In the genomic region with DNA sequence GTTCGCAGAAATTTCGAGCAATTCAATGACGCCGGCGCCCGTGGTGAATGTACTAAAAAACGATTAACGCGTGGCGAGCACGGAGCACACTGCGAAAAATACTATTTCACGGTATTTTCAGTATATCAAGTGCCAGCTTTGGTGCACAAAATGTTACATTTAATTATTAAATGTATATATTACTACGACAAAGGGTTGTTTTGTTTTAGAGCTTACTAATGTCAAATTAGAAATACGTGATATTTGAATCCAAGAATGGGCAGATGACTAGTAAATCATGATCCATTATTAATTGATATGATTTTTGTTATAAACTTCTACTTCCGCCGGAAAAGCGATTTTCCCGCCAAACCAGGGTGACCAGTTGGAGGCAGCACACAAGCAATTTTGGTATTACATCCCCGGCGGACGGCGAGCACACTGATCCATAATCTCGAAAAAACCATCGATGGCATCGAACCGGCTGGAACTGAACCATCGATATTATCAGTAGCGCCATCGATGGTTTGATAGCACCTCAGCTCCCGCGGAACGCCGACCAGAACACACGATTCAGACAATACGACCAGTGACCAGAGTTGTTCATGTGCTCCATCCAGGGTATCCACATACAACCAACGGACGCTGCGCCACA, we compare ENCODE assay signal across 5 fruit fly cellular contexts.
TF ChIP-seq lines count a peak whose summit lies in the region.

A gene (minus strand): TSS at position 51 of the 634 bp plus-strand sequence.
A gene (plus strand): TSS at position 344 of the 634 bp plus-strand sequence.

TF ChIP-seq in whole organism, adult, 20 proteins besides CTCF, POLR2A, EP300 and RAD21 (continued from another document):
- TF ChIP-seq toe (GFP tag; optimal IDR thresholded peaks at IDR 0.05; lab: Kevin White, UChicago) (peak; percentile 36), kay (GFP tag; lab: Kevin White, UChicago; ENCODE audit: borderline replicate concordance) (no peak), ovo (GFP tag; optimal IDR thresholded peaks at IDR 0.05; lab: Kevin White, UChicago) (peak; percentile 52), CG1620 (GFP tag; optimal IDR thresholded peaks at IDR 0.05; lab: Kevin White, UChicago) (peak; percentile 82)
TF ChIP-seq in whole organism, adult: peak in this region for 13.

TF ChIP-seq in whole organism, embryonic, 481 proteins besides CTCF, POLR2A, EP300 and RAD21 (continued from another document and continues in another):
- TF ChIP-seq hth (optimal IDR thresholded peaks at IDR 0.05; lab: Kevin White, UChicago) = no peak
- peak; percentile 42; the same call in 1 of the 2 replicates for TF ChIP-seq ara (GFP tag; IDR thresholded peaks at IDR 0.05; lab: Robert Waterston, UW)
- TF ChIP-seq Dll (GFP tag; IDR thresholded peaks at IDR 0.05; lab: Robert Waterston, UW; ENCODE audit: partially characterized antibody) = peak; percentile 71
- peak; percentile 50 for TF ChIP-seq CG3163 (GFP tag; optimal IDR thresholded peaks at IDR 0.05; lab: Kevin White, UChicago)
- no peak for TF ChIP-seq Xrp1 (GFP tag; IDR thresholded peaks at IDR 0.05; lab: Robert Waterston, UW)
- peak; percentile 48 for TF ChIP-seq Usf (GFP tag; optimal IDR thresholded peaks at IDR 0.05; lab: Kevin White, UChicago)
- peak; percentile 83 for TF ChIP-seq bcd (GFP tag; optimal IDR thresholded peaks at IDR 0.05; lab: Kevin White, UChicago)
- peak; percentile 51 for TF ChIP-seq tio (GFP tag; optimal IDR thresholded peaks at IDR 0.05; lab: Kevin White, UChicago)
- peak; percentile 86 for TF ChIP-seq CG9797 (GFP tag; optimal IDR thresholded peaks at IDR 0.05; lab: Kevin White, UChicago)
- TF ChIP-seq CG8089 (GFP tag; optimal IDR thresholded peaks at IDR 0.05; lab: Kevin White, UChicago) = peak; percentile 19
- TF ChIP-seq CG14710 (tag; optimal IDR thresholded peaks at IDR 0.05; lab: Kevin White, UChicago) = peak; percentile 93
- peak; percentile 43 for TF ChIP-seq cato (GFP tag; optimal IDR thresholded peaks at IDR 0.05; lab: Kevin White, UChicago; ENCODE audit: borderline replicate concordance)
- TF ChIP-seq CG16779 (GFP tag; IDR thresholded peaks at IDR 0.05; lab: Robert Waterston, UW) = no peak
- 0 out of 2 replicates have a peak, but pooled peaks have one; percentile 8 for TF ChIP-seq Drgx (GFP tag; IDR thresholded peaks at IDR 0.05; lab: Robert Waterston, UW)
- TF ChIP-seq Aef1 (GFP tag; IDR thresholded peaks at IDR 0.05; lab: Robert Waterston, UW) = no peak
- peak; percentile 47 for TF ChIP-seq kah (GFP tag; optimal IDR thresholded peaks at IDR 0.05; lab: Kevin White, UChicago)
- peak; percentile 67 for TF ChIP-seq dmrt99B (tag; optimal IDR thresholded peaks at IDR 0.05; lab: Kevin White, UChicago)
- no peak for TF ChIP-seq prd (optimal IDR thresholded peaks at IDR 0.05; lab: Kevin White, UChicago)
- TF ChIP-seq prd (GFP tag; IDR thresholded peaks at IDR 0.05; lab: Robert Waterston, UW) = no peak
- peak; percentile 66 for TF ChIP-seq CG17568 (GFP tag; optimal IDR thresholded peaks at IDR 0.05; lab: Kevin White, UChicago)
- peak; percentile 74 for TF ChIP-seq CG10209 (GFP tag; optimal IDR thresholded peaks at IDR 0.05; lab: Kevin White, UChicago)
- TF ChIP-seq inv (GFP tag; IDR thresholded peaks at IDR 0.05; lab: Robert Waterston, UW; ENCODE audit: partially characterized antibody) = peak; percentile 67
- TF ChIP-seq CG4360 (GFP tag; IDR thresholded peaks at IDR 0.05; lab: Robert Waterston, UW) = 0 out of 2 replicates have a peak, but pooled peaks have one; percentile 8
- TF ChIP-seq exex (tag; optimal IDR thresholded peaks at IDR 0.05; lab: Kevin White, UChicago) = peak; percentile 49
- peak; percentile 65; the same call in 1 of the 2 replicates for TF ChIP-seq stc (GFP tag; IDR thresholded peaks at IDR 0.05; lab: Robert Waterston, UW)
- no peak for TF ChIP-seq Ravus (GFP tag; IDR thresholded peaks at IDR 0.05; lab: Robert Waterston, UW)
- TF ChIP-seq CG31441 (GFP tag; IDR thresholded peaks at IDR 0.05; lab: Robert Waterston, UW) = peak; percentile 76
- peak; percentile 73 for TF ChIP-seq nerfin-1 (tag; optimal IDR thresholded peaks at IDR 0.05; lab: Kevin White, UChicago)

TF ChIP-seq in whole organism, prepupa, 60 proteins besides CTCF, POLR2A, EP300 and RAD21 (continued from another document and continues in another):
- TF ChIP-seq CG11902 (GFP tag; optimal IDR thresholded peaks at IDR 0.05; lab: Kevin White, UChicago) (no peak), CG8632 (GFP tag; optimal IDR thresholded peaks at IDR 0.05; lab: Kevin White, UChicago) (peak; percentile 60), CG15336 (GFP tag; IDR thresholded peaks at IDR 0.05; lab: Robert Waterston, UW) (no peak), Sox15 (GFP tag; optimal IDR thresholded peaks at IDR 0.05; lab: Kevin White, UChicago) (no peak), CG3919 (GFP tag; optimal IDR thresholded peaks at IDR 0.05; lab: Kevin White, UChicago) (peak; percentile 64), Smox (GFP tag; optimal IDR thresholded peaks at IDR 0.05; lab: Kevin White, UChicago) (peak; percentile 56), CG6276 (GFP tag; optimal IDR thresholded peaks at IDR 0.05; lab: Kevin White, UChicago) (peak; percentile 9), Eip78C (GFP tag; lab: Kevin White, UChicago) (peak; percentile 91), CG10631 (GFP tag; optimal IDR thresholded peaks at IDR 0.05; lab: Kevin White, UChicago) (peak; percentile 46), CG7368 (GFP tag; optimal IDR thresholded peaks at IDR 0.05; lab: Kevin White, UChicago) (peak; percentile 60), CG1621 (tag; optimal IDR thresholded peaks at IDR 0.05; lab: Kevin White, UChicago) (peak; percentile 51), vri (GFP tag; optimal IDR thresholded peaks at IDR 0.05; lab: Kevin White, UChicago) (peak; percentile 59), Sox102F (GFP tag; optimal IDR thresholded peaks at IDR 0.05; lab: Kevin White, UChicago) (peak; percentile 68), fd59A (GFP tag; optimal IDR thresholded peaks at IDR 0.05; lab: Kevin White, UChicago) (peak; percentile 35), CG32006 (GFP tag; optimal IDR thresholded peaks at IDR 0.05; lab: Kevin White, UChicago) (peak; percentile 42), CG16779 (tag; optimal IDR thresholded peaks at IDR 0.05; lab: Kevin White, UChicago) (peak; percentile 31), CG3032 (tag; optimal IDR thresholded peaks at IDR 0.05; lab: Kevin White, UChicago) (peak; percentile 45), Sox14 (GFP tag; optimal IDR thresholded peaks at IDR 0.05; lab: Kevin White, UChicago) (peak; percentile 53), Gug (GFP tag; IDR thresholded peaks at IDR 0.05; lab: Robert Waterston, UW) (no peak), CG31627 (GFP tag; optimal IDR thresholded peaks at IDR 0.05; lab: Kevin White, UChicago) (peak; percentile 50), topi (GFP tag; optimal IDR thresholded peaks at IDR 0.05; lab: Kevin White, UChicago) (peak; percentile 70), dac (GFP tag; optimal IDR thresholded peaks at IDR 0.05; lab: Kevin White, UChicago) (peak; percentile 22), salr (GFP tag; optimal IDR thresholded peaks at IDR 0.05; lab: Kevin White, UChicago) (peak; percentile 4 to 27), pdm3 (GFP tag; optimal IDR thresholded peaks at IDR 0.05; lab: Kevin White, UChicago) (peak; percentile 69), dsx (GFP tag; optimal IDR thresholded peaks at IDR 0.05; lab: Kevin White, UChicago; ENCODE audit: poor library complexity, severe bottlenecking) (peak; percentile 33), Hr39 (GFP tag; optimal IDR thresholded peaks at IDR 0.05; lab: Kevin White, UChicago) (peak; percentile 30), Eip75B (GFP tag; optimal IDR thresholded peaks at IDR 0.05; lab: Kevin White, UChicago) (peak; percentile 42), net (GFP tag; optimal IDR thresholded peaks at IDR 0.05; lab: Kevin White, UChicago) (peak; percentile 70), fkh (GFP tag; optimal IDR thresholded peaks at IDR 0.05; lab: Kevin White, UChicago) (peak; percentile 56), cyc (GFP tag; optimal IDR thresholded peaks at IDR 0.05; lab: Kevin White, UChicago) (peak; percentile 57), ss (GFP tag; optimal IDR thresholded peaks at IDR 0.05; lab: Kevin White, UChicago) (peak; percentile 64 to 78)

TF ChIP-seq in whole organism, pupa, 21 proteins besides CTCF, POLR2A, EP300 and RAD21 (continued from another document):
- TF ChIP-seq fd96Ca (GFP tag; IDR thresholded peaks at IDR 0.05; lab: Robert Waterston, UW) (0 out of 3 replicates have a peak, but pooled peaks have one; percentile 8), gl (tag; optimal IDR thresholded peaks at IDR 0.05; lab: Kevin White, UChicago) (peak; percentile 12)

TF ChIP-seq in whole organism, wandering third instar larva, 38 proteins besides CTCF, POLR2A, EP300 and RAD21 (continued from another document):
- TF ChIP-seq brk (GFP tag; optimal IDR thresholded peaks at IDR 0.05; lab: Kevin White, UChicago) (no peak), h (GFP tag; optimal IDR thresholded peaks at IDR 0.05; lab: Kevin White, UChicago) (peak; percentile 66), Sp1 (GFP tag; optimal IDR thresholded peaks at IDR 0.05; lab: Kevin White, UChicago) (peak; percentile 76), Hnf4 (GFP tag; optimal IDR thresholded peaks at IDR 0.05; lab: Kevin White, UChicago) (no peak), Jra (GFP tag; optimal IDR thresholded peaks at IDR 0.05; lab: Kevin White, UChicago) (peak; percentile 41), dsf (GFP tag; optimal IDR thresholded peaks at IDR 0.05; lab: Kevin White, UChicago; ENCODE audit: borderline replicate concordance) (no peak), dl (GFP tag; optimal IDR thresholded peaks at IDR 0.05; lab: Kevin White, UChicago; ENCODE audit: insufficient read depth in 1 of 2, partially characterized antibody in 2 of 2) (no peak), HLH106 (tag; optimal IDR thresholded peaks at IDR 0.05; lab: Kevin White, UChicago) (peak; percentile 67), jim (GFP tag; optimal IDR thresholded peaks at IDR 0.05; lab: Kevin White, UChicago) (no peak), foxo (GFP tag; optimal IDR thresholded peaks at IDR 0.05; lab: Kevin White, UChicago) (peak in 1 of 2 experiments; percentile 53), OdsH (GFP tag; optimal IDR thresholded peaks at IDR 0.05; lab: Kevin White, UChicago) (peak; percentile 64), Hr83 (GFP tag; optimal IDR thresholded peaks at IDR 0.05; lab: Kevin White, UChicago; ENCODE audit: poor library complexity, severe bottlenecking) (peak; percentile 54), Rel (GFP tag; optimal IDR thresholded peaks at IDR 0.05; lab: Kevin White, UChicago) (no peak), Rel (tag; optimal IDR thresholded peaks at IDR 0.05; lab: Kevin White, UChicago) (peak; percentile 43), lola (GFP tag; optimal IDR thresholded peaks at IDR 0.05; lab: Kevin White, UChicago) (no peak), Mio (GFP tag; optimal IDR thresholded peaks at IDR 0.05; lab: Kevin White, UChicago) (no peak), rgr (GFP tag; optimal IDR thresholded peaks at IDR 0.05; lab: Kevin White, UChicago) (peak; percentile 80), sage (GFP tag; optimal IDR thresholded peaks at IDR 0.05; lab: Kevin White, UChicago) (peak; percentile 6)
